Fruit fly (Drosophila melanogaster): Measurements from ENCODE around the gene cact.

cact gene

DNA sequence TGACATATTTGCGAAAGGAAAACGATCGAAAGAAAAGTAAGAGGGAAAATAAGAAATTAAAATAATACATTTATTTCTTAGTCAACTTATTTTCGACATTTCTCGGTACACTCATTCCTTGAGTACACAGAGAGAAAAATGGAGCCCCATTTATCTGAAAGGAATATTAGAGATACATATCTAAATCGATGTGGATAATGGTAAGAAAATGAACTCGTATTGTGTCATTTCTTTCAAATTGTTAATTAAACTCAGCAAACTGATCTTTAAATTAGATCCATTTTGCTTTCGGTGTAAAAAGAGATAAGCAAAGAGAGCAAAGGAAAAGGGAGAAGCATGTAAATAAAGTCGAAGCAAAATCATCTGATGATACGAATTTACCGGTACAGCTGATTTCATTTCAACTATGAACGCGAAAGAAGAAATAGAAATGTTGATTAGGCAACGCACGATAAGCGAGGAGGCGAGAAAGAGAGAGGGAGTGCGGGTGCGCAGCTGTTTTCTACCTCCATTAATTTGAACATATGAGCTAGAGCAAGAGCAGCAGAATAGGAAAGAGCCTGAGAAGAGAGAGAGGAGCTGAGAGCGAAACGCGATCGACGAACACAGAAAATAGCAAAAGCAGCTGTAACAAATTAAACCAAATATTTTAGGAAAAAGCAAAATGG lies 40.2 kb downstream of the cact start (continued):
- TF ChIP-seq odd (GFP tag; optimal IDR thresholded peaks at IDR 0.05) (peak; percentile 24), CG18764 (GFP tag; optimal IDR thresholded peaks at IDR 0.05) (peak; percentile 83), run (tag; optimal IDR thresholded peaks at IDR 0.05) (peak; percentile 59), grn (GFP tag; optimal IDR thresholded peaks at IDR 0.05) (peak; percentile 53), CG1647 (GFP tag; optimal IDR thresholded peaks at IDR 0.05) (peak; percentile 81), CG4707 (GFP tag; optimal IDR thresholded peaks at IDR 0.05) (peak; percentile 71), CG4424 (GFP tag; optimal IDR thresholded peaks at IDR 0.05) (peak; percentile 83), Dek (tag; optimal IDR thresholded peaks at IDR 0.05) (peak; percentile 89), Oaz (GFP tag; IDR thresholded peaks at IDR 0.05) (no peak), CG6813 (GFP tag; optimal IDR thresholded peaks at IDR 0.05) (peak; percentile 80), CG10209 (GFP tag; optimal IDR thresholded peaks at IDR 0.05) (peak; percentile 82), CG11504 (tag; optimal IDR thresholded peaks at IDR 0.05) (peak; percentile 88), nau (GFP tag; optimal IDR thresholded peaks at IDR 0.05) (no peak), Med (GFP tag) (peak; percentile 98), prd (optimal IDR thresholded peaks at IDR 0.05) (no peak), prd (GFP tag; IDR thresholded peaks at IDR 0.05) (no peak), disco-r (GFP tag; optimal IDR thresholded peaks at IDR 0.05) (peak; percentile 70), CG3281 (GFP tag; optimal IDR thresholded peaks at IDR 0.05) (peak; percentile 87), CG30431 (GFP tag; optimal IDR thresholded peaks at IDR 0.05) (peak; percentile 87), CG2875 (GFP tag; optimal IDR thresholded peaks at IDR 0.05) (peak; percentile 81), CG13624 (GFP tag; optimal IDR thresholded peaks at IDR 0.05) (peak; percentile 86), CG5180 (GFP tag; optimal IDR thresholded peaks at IDR 0.05) (peak; percentile 48), CG10979 (tag; optimal IDR thresholded peaks at IDR 0.05) (peak; percentile 90), CG18011 (GFP tag; optimal IDR thresholded peaks at IDR 0.05) (peak; percentile 71), corto (GFP tag; optimal IDR thresholded peaks at IDR 0.05) (peak; percentile 77), MTF-1 (GFP tag; optimal IDR thresholded peaks at IDR 0.05; ENCODE audit: borderline replicate concordance) (peak; percentile 67), CG33557 (GFP tag; optimal IDR thresholded peaks at IDR 0.05) (peak; percentile 50), dan (GFP tag; IDR thresholded peaks at IDR 0.05) (no peak), slou (GFP tag; optimal IDR thresholded peaks at IDR 0.05) (peak; percentile 81), en (GFP tag; optimal IDR thresholded peaks at IDR 0.05) (peak; percentile 67), croc (GFP tag; conservative IDR thresholded peaks at IDR 0.05) (peak; percentile 82), dm (GFP tag; optimal IDR thresholded peaks at IDR 0.05) (peak; percentile 67), stc (GFP tag; IDR thresholded peaks at IDR 0.05) (no peak), HmgD (GFP tag; optimal IDR thresholded peaks at IDR 0.05) (peak; percentile 78), CG7987 (GFP tag; optimal IDR thresholded peaks at IDR 0.05) (peak; percentile 77), CG15011 (GFP tag; optimal IDR thresholded peaks at IDR 0.05) (peak; percentile 77), bsh (GFP tag; optimal IDR thresholded peaks at IDR 0.05) (peak; percentile 2 to 92), CG8388 (GFP tag; optimal IDR thresholded peaks at IDR 0.05) (peak; percentile 84), CG17912 (GFP tag; optimal IDR thresholded peaks at IDR 0.05) (peak; percentile 35), Usf (GFP tag; optimal IDR thresholded peaks at IDR 0.05) (peak; percentile 74), da (GFP tag; optimal IDR thresholded peaks at IDR 0.05) (peak; percentile 38), dmrt99B (tag; optimal IDR thresholded peaks at IDR 0.05) (peak; percentile 91), maf-S (GFP tag; optimal IDR thresholded peaks at IDR 0.05) (peak; percentile 89), CG13894 (tag; optimal IDR thresholded peaks at IDR 0.05) (peak; percentile 76), jumu (GFP tag; optimal IDR thresholded peaks at IDR 0.05) (peak; percentile 72), Nf-YC (tag; optimal IDR thresholded peaks at IDR 0.05) (no peak), CG33213 (GFP tag; optimal IDR thresholded peaks at IDR 0.05) (peak; percentile 82), CG10654 (GFP tag; optimal IDR thresholded peaks at IDR 0.05) (peak; percentile 88), Nf-YB (GFP tag; optimal IDR thresholded peaks at IDR 0.05) (peak; percentile 63)

Data from whole organism, embryonic.